Fruit fly (Drosophila melanogaster) whole organism, embryonic: Measurements from ENCODE around the gene CG3349.

Source experiments
- ATbp ChIP-seq: fragments of 200-800 bp; sonication (Bioruptor generic); optimal IDR thresholded peaks from 2 replicates; lab custom pipeline; 2017; ENCODE audit warnings: missing biosample characterization, mild to moderate bottlenecking, missing genetic modification characterization, missing genetic modification reagents
- BEAF-32 ChIP-seq: fragments of 200-800 bp; sonication (Bioruptor generic); optimal IDR thresholded peaks from 3 replicates; lab custom pipeline; 2017; ENCODE audit warnings: missing biosample characterization, missing genetic modification characterization, mild to moderate bottlenecking, moderate library complexity, missing genetic modification reagents
- C15 ChIP-seq: fragments of 200-800 bp; sonication (Bioruptor generic); IDR thresholded peaks from 3 replicates; pipeline ENCODE4 v1.3.6; 2022; ENCODE audit warnings: missing biosample characterization, missing genetic modification characterization
- CG10267 ChIP-seq: fragments of 200-800 bp; sonication (Bioruptor generic); optimal IDR thresholded peaks from 2 replicates; lab custom pipeline; 2018; ENCODE audit warnings: missing biosample characterization, mild to moderate bottlenecking, missing genetic modification characterization, moderate library complexity
- CG11560 ChIP-seq: fragments of 200-800 bp; sonication (Bioruptor generic); IDR thresholded peaks from 3 replicates; pipeline ENCODE4 v1.3.6; 2022; ENCODE audit warnings: missing biosample characterization, missing genetic modification characterization
- CG13123 ChIP-seq: fragments of 200-800 bp; sonication (Bioruptor generic); optimal IDR thresholded peaks from 2 replicates; lab custom pipeline; 2016; ENCODE audit warnings: missing biosample characterization, missing genetic modification characterization
- CG15073 ChIP-seq: fragments of 200-800 bp; sonication (Bioruptor generic); optimal IDR thresholded peaks from 2 replicates; lab custom pipeline; 2016; ENCODE audit warnings: missing biosample characterization, missing genetic modification characterization
- CG1603 ChIP-seq: fragments of 200-800 bp; sonication (Bioruptor generic); optimal IDR thresholded peaks from 2 replicates; lab custom pipeline; 2019; ENCODE audit warnings: missing biosample characterization, mild to moderate bottlenecking, missing genetic modification characterization, moderate library complexity
- CG30020 ChIP-seq: fragments of 200-800 bp; optimal IDR thresholded peaks from 2 replicates; lab custom pipeline; 2019; ENCODE audit warnings: missing biosample characterization, mild to moderate bottlenecking, missing genetic modification characterization, moderate library complexity
- CG3995 ChIP-seq: fragments of 200-800 bp; sonication (Bioruptor generic); optimal IDR thresholded peaks from 3 replicates; lab custom pipeline; 2016; ENCODE audit warnings: missing biosample characterization, missing genetic modification characterization
- CG7839 ChIP-seq: fragments of 200-800 bp; sonication (Bioruptor generic); optimal IDR thresholded peaks from 3 replicates; lab custom pipeline; 2018; ENCODE audit warnings: missing biosample characterization, mild to moderate bottlenecking, missing genetic modification characterization, moderate library complexity
- CG8359 ChIP-seq: fragments of 200-800 bp; sonication (Bioruptor generic); optimal IDR thresholded peaks from 2 replicates; lab custom pipeline; 2017; ENCODE audit warnings: missing biosample characterization, mild to moderate bottlenecking, missing genetic modification characterization, borderline replicate concordance
- D19A ChIP-seq: fragments of 200-800 bp; optimal IDR thresholded peaks from 3 replicates; lab custom pipeline; 2019; ENCODE audit warnings: missing biosample characterization, mild to moderate bottlenecking, missing genetic modification characterization, moderate library complexity
- Fer3 ChIP-seq: fragments of 200-800 bp; sonication (Bioruptor generic); optimal IDR thresholded peaks from 2 replicates; lab custom pipeline; 2018; ENCODE audit warnings: missing biosample characterization, mild to moderate bottlenecking, missing genetic modification characterization, moderate library complexity
- H2.0 ChIP-seq: fragments of 200-800 bp; sonication (Bioruptor generic); IDR thresholded peaks from 2 replicates; pipeline ENCODE4 v1.3.6; 2022; ENCODE audit warnings: missing biosample characterization, missing genetic modification characterization
- HmgD ChIP-seq: fragments of 200-800 bp; sonication (Bioruptor generic); optimal IDR thresholded peaks from 3 replicates; lab custom pipeline; 2016; ENCODE audit warnings: missing biosample characterization, missing genetic modification characterization
- Meics ChIP-seq: fragments of 200-800 bp; sonication (Bioruptor generic); optimal IDR thresholded peaks from 2 replicates; lab custom pipeline; 2017; ENCODE audit warnings: missing biosample characterization, mild to moderate bottlenecking, missing genetic modification characterization
- NC2α ChIP-seq: fragments of 200-800 bp; sonication (Bioruptor generic); optimal IDR thresholded peaks from 2 replicates; lab custom pipeline; 2016; ENCODE audit warnings: missing biosample characterization, missing genetic modification characterization
- NC2β ChIP-seq: fragments of 200-800 bp; sonication (Bioruptor generic); optimal IDR thresholded peaks from 2 replicates; lab custom pipeline; 2016; ENCODE audit warnings: missing biosample characterization, missing genetic modification characterization
- Neu2 ChIP-seq: fragments of 200-800 bp; sonication (Bioruptor generic); optimal IDR thresholded peaks from 3 replicates; lab custom pipeline; 2016; ENCODE audit warnings: missing biosample characterization, missing genetic modification characterization, borderline replicate concordance
- Stat92E ChIP-seq, 3 experiments: fragments of >200 bp in 2 of 3; fragments of 200-800 bp in 1 of 3; sonication (Bioruptor generic) in 1 of 3; optimal IDR thresholded peaks; 2 replicates each; lab custom pipeline; 2017 to 2019; ENCODE audit warnings: missing biosample characterization in 3 of 3, missing genetic modification characterization in 3 of 3, mild to moderate bottlenecking in 1 of 3, moderate library complexity in 1 of 3
- Usf ChIP-seq: fragments of 200-800 bp; sonication (Bioruptor generic); optimal IDR thresholded peaks from 2 replicates; lab custom pipeline; 2017; ENCODE audit warnings: missing genotype, missing biosample characterization, missing genetic modification characterization
- ato ChIP-seq: fragments of 200-800 bp; sonication (Bioruptor generic); IDR thresholded peaks from 2 replicates; pipeline ENCODE4 v1.3.6; 2022; ENCODE audit warnings: missing biosample characterization, missing genetic modification characterization; ENCODE audit not compliant: partially characterized antibody
- chinmo ChIP-seq: fragments of 200-800 bp; sonication (Bioruptor generic); IDR thresholded peaks from 4 replicates; pipeline ENCODE4 v1.3.6; 2022; ENCODE audit warnings: missing biosample characterization, missing genetic modification characterization; ENCODE audit not compliant: partially characterized antibody
- chn ChIP-seq: fragments of 200-800 bp; sonication (Bioruptor generic); optimal IDR thresholded peaks from 2 replicates; lab custom pipeline; 2016; ENCODE audit warnings: missing biosample characterization, missing genetic modification characterization
- dati ChIP-seq: fragments of 200-800 bp; sonication (Bioruptor generic); IDR thresholded peaks from 2 replicates; pipeline ENCODE4 v1.3.6; 2022; ENCODE audit warnings: missing biosample characterization, missing genetic modification characterization
- ewg ChIP-seq: fragments of 200-800 bp; sonication (Bioruptor generic); optimal IDR thresholded peaks from 3 replicates; lab custom pipeline; 2017; ENCODE audit warnings: mild to moderate bottlenecking, missing biosample characterization, missing genetic modification reagents, missing genetic modification characterization
- eyg ChIP-seq: fragments of 200-800 bp; sonication (Bioruptor generic); optimal IDR thresholded peaks from 3 replicates; lab custom pipeline; 2016; ENCODE audit warnings: missing biosample characterization, missing genetic modification characterization
- fd102C ChIP-seq: fragments of 200-800 bp; sonication (Bioruptor generic); optimal IDR thresholded peaks from 2 replicates; lab custom pipeline; 2018; ENCODE audit warnings: missing biosample characterization, mild to moderate bottlenecking, missing genetic modification characterization, moderate library complexity
- gsb ChIP-seq: fragments of 200-800 bp; sonication (Bioruptor generic); IDR thresholded peaks from 2 replicates; pipeline ENCODE4 v1.3.6; 2022; ENCODE audit warnings: missing biosample characterization, missing genetic modification characterization
- h ChIP-seq: fragments of >200 bp; optimal IDR thresholded peaks from 2 replicates; lab custom pipeline; 2017
- jigr1 ChIP-seq: fragments of 200-800 bp; sonication (Bioruptor generic); IDR thresholded peaks from 3 replicates; pipeline ENCODE4 v1.3.6; 2022; ENCODE audit warnings: missing biosample characterization, missing genetic modification characterization
- oc ChIP-seq: fragments of 200-800 bp; sonication (Bioruptor generic); optimal IDR thresholded peaks from 2 replicates; lab custom pipeline; 2018; ENCODE audit warnings: missing biosample characterization, mild to moderate bottlenecking, missing genetic modification characterization, moderate library complexity
- otp ChIP-seq: fragments of 200-800 bp; sonication (Bioruptor generic); IDR thresholded peaks from 3 replicates; pipeline ENCODE4, ENCODE4 v1.3.6; 2022; ENCODE audit warnings: missing biosample characterization, missing genetic modification characterization
- pb ChIP-seq: fragments of 200-800 bp; sonication (Bioruptor generic); optimal IDR thresholded peaks from 3 replicates; lab custom pipeline; 2016; ENCODE audit warnings: missing biosample characterization, missing genetic modification characterization
- pfk ChIP-seq: fragments of 200-800 bp; sonication (Bioruptor generic); optimal IDR thresholded peaks from 2 replicates; lab custom pipeline; 2018; ENCODE audit warnings: missing biosample characterization, mild to moderate bottlenecking, missing genetic modification characterization, moderate library complexity
- pnt ChIP-seq: fragments of 200-800 bp; sonication (Bioruptor generic); optimal IDR thresholded peaks from 3 replicates; lab custom pipeline; 2016; ENCODE audit warnings: missing biosample characterization, missing genetic modification characterization
- pros ChIP-seq: fragments of 200-800 bp; sonication (Bioruptor generic); optimal IDR thresholded peaks from 3 replicates; lab custom pipeline; 2019; ENCODE audit warnings: missing biosample characterization, mild to moderate bottlenecking, missing genetic modification characterization, moderate library complexity
- pzg ChIP-seq: fragments of 200-800 bp; sonication (Bioruptor generic); optimal IDR thresholded peaks from 3 replicates; lab custom pipeline; 2018; ENCODE audit warnings: missing biosample characterization, mild to moderate bottlenecking, missing genetic modification characterization, moderate library complexity
- rib ChIP-seq: fragments of 200-800 bp; sonication (Bioruptor generic); IDR thresholded peaks from 2 replicates; pipeline ENCODE4 v1.3.6; 2022; ENCODE audit warnings: missing biosample characterization, missing genetic modification characterization
- schlank ChIP-seq: fragments of 200-800 bp; sonication (Bioruptor generic); optimal IDR thresholded peaks from 2 replicates; lab custom pipeline; 2018; ENCODE audit warnings: missing biosample characterization, mild to moderate bottlenecking, missing genetic modification characterization
- sens-2 ChIP-seq: fragments of 200-800 bp; sonication (Bioruptor generic); IDR thresholded peaks from 2 replicates; pipeline ENCODE4 v1.3.6; 2022; ENCODE audit warnings: missing biosample characterization, missing genetic modification characterization
- seq ChIP-seq: fragments of 200-800 bp; sonication (Bioruptor generic); IDR thresholded peaks from 2 replicates; pipeline ENCODE4 v1.3.6; 2022; ENCODE audit warnings: missing biosample characterization, missing genetic modification characterization
- slbo ChIP-seq: fragments of 200-800 bp; sonication (Bioruptor generic); IDR thresholded peaks from 2 replicates; pipeline ENCODE4 v1.3.6; 2022; ENCODE audit warnings: missing biosample characterization, missing genetic modification characterization
- slou ChIP-seq: fragments of 200-800 bp; sonication (Bioruptor generic); optimal IDR thresholded peaks from 3 replicates; lab custom pipeline; 2016; ENCODE audit warnings: missing biosample characterization, missing genetic modification characterization
- tup ChIP-seq: fragments of 200-800 bp; sonication (Bioruptor generic); optimal IDR thresholded peaks from 2 replicates; lab custom pipeline; 2016; ENCODE audit warnings: missing biosample characterization, mild to moderate bottlenecking, missing genetic modification characterization, moderate library complexity
- twi ChIP-seq: fragments of 200-800 bp; optimal IDR thresholded peaks from 2 replicates; lab custom pipeline; 2019; ENCODE audit warnings: missing biosample characterization, mild to moderate bottlenecking, missing genetic modification characterization, moderate library complexity
- vnd ChIP-seq: fragments of 200-800 bp; sonication (Bioruptor generic); IDR thresholded peaks from 3 replicates; pipeline ENCODE4 v1.3.6; 2022; ENCODE audit warnings: missing biosample characterization, missing genetic modification characterization; ENCODE audit not compliant: partially characterized antibody
- wek ChIP-seq: fragments of 200-800 bp; sonication (Bioruptor generic); optimal IDR thresholded peaks from 3 replicates; lab custom pipeline; 2018; ENCODE audit warnings: missing biosample characterization, mild to moderate bottlenecking, missing genetic modification characterization, moderate library complexity
- zf30C ChIP-seq: fragments of 200-800 bp; sonication (Bioruptor generic); optimal IDR thresholded peaks from 3 replicates; lab custom pipeline; 2018; ENCODE audit warnings: missing biosample characterization, mild to moderate bottlenecking, missing genetic modification characterization

Gene CG3349

DNA sequence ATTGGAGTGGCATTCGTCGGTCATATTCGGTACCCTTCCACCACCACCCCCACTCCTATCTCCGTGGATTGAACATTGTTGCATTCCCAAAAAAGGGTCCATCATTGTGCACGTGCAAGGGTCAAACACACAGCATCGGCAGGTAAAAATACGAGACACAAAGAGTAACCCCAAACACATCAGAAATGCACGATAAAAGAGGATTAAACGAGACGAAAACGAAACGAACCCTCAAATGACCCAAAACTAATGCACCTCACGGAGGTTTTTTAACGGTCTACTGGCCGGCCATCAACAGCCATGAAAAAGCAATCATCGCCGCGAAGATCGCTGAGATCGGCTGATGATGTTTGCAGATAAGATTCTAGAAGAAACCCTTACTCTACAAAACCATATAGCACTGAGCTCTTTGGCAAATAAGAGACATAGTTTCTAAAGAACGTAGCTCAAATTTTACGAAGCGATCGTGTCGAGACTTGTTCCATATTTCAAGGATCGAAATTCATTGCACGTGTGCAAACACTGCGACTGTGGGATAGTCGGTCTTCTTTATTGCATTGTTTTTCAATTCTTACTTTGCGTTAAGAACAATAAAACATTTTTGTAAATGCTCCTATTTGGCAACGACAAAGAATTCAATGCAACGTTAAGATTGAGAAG, 13.1 kb upstream of the CG3349 start (continued):
- TF ChIP-seq CG13123 (GFP tag; lab: Kevin White, UChicago) (no peak), otp (no peak), CG7839 (no peak), CG3995 (GFP tag; lab: Kevin White, UChicago) (no peak), HmgD (GFP tag; lab: Kevin White, UChicago) (no peak), CG10267 (tag; lab: Kevin White, UChicago) (no peak), vnd (GFP tag; lab: Robert Waterston, UW) (no peak), slbo (GFP tag; lab: Robert Waterston, UW) (no peak), BEAF-32 (GFP tag; lab: Kevin White, UChicago) (no peak), eyg (GFP tag; lab: Kevin White, UChicago) (no peak), schlank (tag; lab: Kevin White, UChicago) (no peak), chinmo (GFP tag; lab: Robert Waterston, UW) (no peak), chn (GFP tag; lab: Kevin White, UChicago) (no peak), Meics (GFP tag; lab: Kevin White, UChicago) (no peak), NC2α (GFP tag; lab: Kevin White, UChicago) (no peak), slou (GFP tag; lab: Kevin White, UChicago) (no peak), seq (GFP tag; lab: Robert Waterston, UW) (no peak), h (lab: Kevin White, UChicago) (no peak), ewg (GFP tag; lab: Kevin White, UChicago) (no peak), D19A (tag; lab: Kevin White, UChicago) (no peak), ATbp (GFP tag; lab: Kevin White, UChicago) (no peak), sens-2 (GFP tag; lab: Robert Waterston, UW) (no peak), Neu2 (no peak), gsb (GFP tag; lab: Robert Waterston, UW) (no peak), twi (tag; lab: Kevin White, UChicago) (no peak), Usf (GFP tag; lab: Kevin White, UChicago) (no peak), CG8359 (no peak), pnt (GFP tag; lab: Kevin White, UChicago) (no peak), CG11560 (no peak), H2.0 (GFP tag; lab: Robert Waterston, UW) (no peak), pb (no peak), CG1603 (no peak), CG30020 (tag; lab: Kevin White, UChicago) (no peak), pfk (GFP tag; lab: Kevin White, UChicago) (no peak), Fer3 (no peak), tup (GFP tag; lab: Kevin White, UChicago) (no peak), pzg (GFP tag; lab: Kevin White, UChicago) (no peak), ato (no peak), Stat92E (GFP tag; optimal IDR thresholded peaks at IDR 0.05; lab: Kevin White, UChicago) (no peak), zf30C (GFP tag; lab: Kevin White, UChicago) (peak; percentile 2), jigr1 (GFP tag; lab: Robert Waterston, UW) (no peak), C15 (GFP tag; lab: Robert Waterston, UW) (no peak), rib (GFP tag; lab: Robert Waterston, UW) (0 out of 2 replicates have a peak, but pooled peaks have one; percentile 16), fd102C (GFP tag; lab: Kevin White, UChicago) (peak; percentile 2), oc (tag; lab: Kevin White, UChicago) (peak; percentile 67), CG15073 (GFP tag; lab: Kevin White, UChicago) (no peak), dati (GFP tag; lab: Robert Waterston, UW) (no peak), pros (GFP tag; lab: Kevin White, UChicago) (peak; percentile 59), wek (GFP tag; lab: Kevin White, UChicago) (no peak), NC2β (GFP tag; lab: Kevin White, UChicago) (no peak)
